Worm (Caenorhabditis elegans): ENCODE results near the gene vps-22.

- TF ChIP-seq lin-13 (tag; optimal IDR thresholded peaks at IDR 0.05) (no peak), blmp-1 (tag; optimal IDR thresholded peaks at IDR 0.05) (no peak), nhr-237 (tag; optimal IDR thresholded peaks at IDR 0.05) (no peak), ceh-83 (GFP tag; optimal IDR thresholded peaks at IDR 0.05) (no peak), mls-2 (tag; optimal IDR thresholded peaks at IDR 0.05) (no peak), mep-1 (tag; optimal IDR thresholded peaks at IDR 0.05) (no peak), unc-62 (GFP tag; optimal IDR thresholded peaks at IDR 0.05) (no peak), elt-1 (tag; optimal IDR thresholded peaks at IDR 0.05; ENCODE audit: borderline replicate concordance, insufficient read depth) (no peak), snpc-4 (tag; optimal IDR thresholded peaks at IDR 0.05) (no peak), nhr-12 (tag; optimal IDR thresholded peaks at IDR 0.05) (no peak)
These were observed 25.4 kb upstream of the vps-22 start for ce11 chrIII:4987666-4988065.

Measured in whole organism, mixed stage, embryonic.